Fruit fly (Drosophila melanogaster): ENCODE measurements around the gene Tsp66E.

dm6 chr3L:8955199-8955598 is 42.9 kb downstream of the Tsp66E start:
- TF ChIP-seq usp (GFP tag; optimal IDR thresholded peaks at IDR 0.05) (no peak), psq (optimal IDR thresholded peaks at IDR 0.05) (no peak), Dll (optimal IDR thresholded peaks at IDR 0.05) (peak; percentile 38), pan (optimal IDR thresholded peaks at IDR 0.05) (no peak), EcR (GFP tag; optimal IDR thresholded peaks at IDR 0.05) (no peak), CG8478 (optimal IDR thresholded peaks at IDR 0.05) (no peak)
